Worm (Caenorhabditis elegans): ENCODE data around the gene srab-18.

DNA sequence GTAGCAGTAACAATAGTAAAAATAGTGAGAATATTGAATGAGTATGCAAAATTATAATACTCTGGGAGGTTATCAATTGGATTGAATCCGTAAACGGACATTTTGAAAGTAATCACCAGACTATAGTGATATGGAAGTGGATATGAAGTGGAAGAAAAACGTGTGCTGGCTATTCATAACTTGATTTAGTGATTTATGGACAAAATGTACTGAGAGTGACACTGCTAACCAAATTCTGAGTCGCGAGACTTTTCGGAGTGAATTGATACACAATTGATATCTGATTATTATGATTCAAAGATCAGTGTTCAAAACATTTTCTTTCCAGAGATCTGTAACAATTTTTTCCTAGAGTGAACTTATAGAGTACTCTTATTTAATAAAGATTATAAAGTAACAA, 35.3 kb downstream of the srab-18 start, which contains the start of gene sru-38:
- TF ChIP-seq dao-5 (tag; optimal IDR thresholded peaks at IDR 0.05), result no peak
- TF ChIP-seq W03F9.2 (tag; optimal IDR thresholded peaks at IDR 0.05), result no peak
